Fruit fly (Drosophila melanogaster) whole organism, embryonic: ENCODE data around the gene RhoBTB.

Experiments used
- Bgb ChIP-seq: fragments of 200-800 bp; sonication (Bioruptor generic); IDR thresholded peaks from 2 replicates; pipeline ENCODE4 v1.3.6; 2022; ENCODE audit warnings: missing biosample characterization, missing genetic modification characterization; ENCODE audit not compliant: partially characterized antibody
- CG10431 ChIP-seq: fragments of 200-800 bp; sonication (Bioruptor generic); optimal IDR thresholded peaks from 3 replicates; lab custom pipeline; 2018; ENCODE audit warnings: missing biosample characterization, mild to moderate bottlenecking, missing genetic modification characterization
- CG12769 ChIP-seq: fragments of 200-800 bp; sonication (Bioruptor generic); optimal IDR thresholded peaks from 2 replicates; lab custom pipeline; 2019; ENCODE audit warnings: missing biosample characterization, mild to moderate bottlenecking, missing genetic modification characterization, moderate library complexity
- CG13894 ChIP-seq: fragments of 200-800 bp; sonication (Bioruptor generic); optimal IDR thresholded peaks from 3 replicates; lab custom pipeline; 2018; ENCODE audit warnings: missing biosample characterization, mild to moderate bottlenecking, missing genetic modification characterization, moderate library complexity
- CG15479 ChIP-seq: fragments of 200-800 bp; sonication (Bioruptor generic); optimal IDR thresholded peaks from 3 replicates; lab custom pipeline; 2019; ENCODE audit warnings: missing biosample characterization, mild to moderate bottlenecking, missing genetic modification characterization, moderate library complexity
- CG16779 ChIP-seq: fragments of 200-800 bp; sonication (Bioruptor generic); IDR thresholded peaks from 2 replicates; pipeline ENCODE4 v1.3.6; 2022; ENCODE audit warnings: missing biosample characterization, missing genetic modification characterization
- CG31224 ChIP-seq: fragments of 200-800 bp; sonication (Bioruptor generic); IDR thresholded peaks from 2 replicates; pipeline ENCODE4 v1.3.6; 2022; ENCODE audit warnings: missing biosample characterization, missing genetic modification characterization
- CG3163 ChIP-seq: fragments of 200-800 bp; sonication (Bioruptor generic); optimal IDR thresholded peaks from 3 replicates; lab custom pipeline; 2016; ENCODE audit warnings: missing biosample characterization, missing genetic modification characterization
- CG34376 ChIP-seq: fragments of 200-800 bp; sonication (Bioruptor generic); optimal IDR thresholded peaks from 2 replicates; lab custom pipeline; 2018; ENCODE audit warnings: missing biosample characterization, mild to moderate bottlenecking, missing genetic modification characterization
- CG4360 ChIP-seq: fragments of 200-800 bp; sonication (Bioruptor generic); IDR thresholded peaks from 2 replicates; pipeline ENCODE4 v1.3.6; 2022; ENCODE audit warnings: missing biosample characterization, missing genetic modification characterization
- CG6791 ChIP-seq: fragments of 200-800 bp; sonication (Bioruptor generic); IDR thresholded peaks from 3 replicates; pipeline ENCODE4 v1.3.6; 2022; ENCODE audit warnings: missing biosample characterization, missing genetic modification characterization; ENCODE audit not compliant: partially characterized antibody
- CG9817 ChIP-seq: fragments of 200-800 bp; sonication (Bioruptor generic); optimal IDR thresholded peaks from 2 replicates; lab custom pipeline; 2018; ENCODE audit warnings: missing biosample characterization, mild to moderate bottlenecking, missing genetic modification characterization, moderate library complexity
- CHES-1-like ChIP-seq: fragments of 200-800 bp; sonication (Bioruptor generic); optimal IDR thresholded peaks from 2 replicates; lab custom pipeline; 2016; ENCODE audit warnings: missing biosample characterization, missing genetic modification characterization
- D19B ChIP-seq: fragments of 200-800 bp; sonication (Bioruptor generic); optimal IDR thresholded peaks from 2 replicates; lab custom pipeline; 2017; ENCODE audit warnings: missing biosample characterization, mild to moderate bottlenecking, missing genetic modification characterization
- Dll ChIP-seq: fragments of 200-800 bp; sonication (Bioruptor generic); IDR thresholded peaks from 4 replicates; pipeline ENCODE4 v1.3.6; 2022; ENCODE audit warnings: missing biosample characterization, missing genetic modification characterization; ENCODE audit not compliant: partially characterized antibody
- Ets65A ChIP-seq: fragments of 200-800 bp; sonication (Bioruptor generic); peaks from one replicate; lab custom pipeline; 2016; ENCODE audit warnings: missing biosample characterization, missing genetic modification characterization
- GATAe ChIP-seq: fragments of 200-800 bp; sonication (Bioruptor generic); conservative IDR thresholded peaks from 2 replicates; pipeline ENCODE4 v1.3.6; 2022; ENCODE audit warnings: missing biosample characterization, missing genetic modification characterization
- HLH54F ChIP-seq: fragments of 200-800 bp; sonication (Bioruptor generic); optimal IDR thresholded peaks from 3 replicates; lab custom pipeline; 2016; ENCODE audit warnings: missing biosample characterization, missing genetic modification characterization
- HLHmδ ChIP-seq: fragments of 200-800 bp; sonication (Bioruptor generic); optimal IDR thresholded peaks from 2 replicates; lab custom pipeline; 2018; ENCODE audit warnings: missing biosample characterization, mild to moderate bottlenecking, missing genetic modification characterization, moderate library complexity
- Hey ChIP-seq: fragments of 200-800 bp; sonication (Bioruptor generic); optimal IDR thresholded peaks from 3 replicates; lab custom pipeline; 2018; ENCODE audit warnings: missing biosample characterization, mild to moderate bottlenecking, missing genetic modification characterization
- Jarid2 ChIP-seq: fragments of 200-800 bp; sonication (Bioruptor generic); optimal IDR thresholded peaks from 3 replicates; lab custom pipeline; 2017; ENCODE audit warnings: mild to moderate bottlenecking, missing biosample characterization, missing genetic modification reagents, missing genetic modification characterization
- Poxn ChIP-seq: fragments of 200-800 bp; sonication (Bioruptor generic); IDR thresholded peaks from 2 replicates; pipeline ENCODE4 v1.3.6; 2022; ENCODE audit warnings: missing biosample characterization, missing genetic modification characterization
- Ptx1 ChIP-seq: fragments of 200-800 bp; sonication (Bioruptor generic); IDR thresholded peaks from 2 replicates; pipeline ENCODE4 v1.3.6; 2022; ENCODE audit warnings: missing biosample characterization, missing genetic modification characterization
- abd-A ChIP-seq: fragments of 200-800 bp; sonication (Bioruptor generic); optimal IDR thresholded peaks from 3 replicates; lab custom pipeline; 2019; ENCODE audit warnings: missing biosample characterization, mild to moderate bottlenecking, missing genetic modification characterization, moderate library complexity
- amos ChIP-seq: fragments of 200-800 bp; sonication (Bioruptor generic); IDR thresholded peaks from 2 replicates; pipeline ENCODE4 v1.3.6; 2022; ENCODE audit warnings: missing biosample characterization, missing genetic modification characterization; ENCODE audit not compliant: partially characterized antibody
- bbx ChIP-seq: fragments of 200-800 bp; sonication (Bioruptor generic); IDR thresholded peaks from 2 replicates; pipeline ENCODE4 v1.3.6; 2022; ENCODE audit warnings: missing biosample characterization, missing genetic modification characterization; ENCODE audit not compliant: partially characterized antibody
- crc ChIP-seq: fragments of 200-800 bp; sonication (Bioruptor generic); optimal IDR thresholded peaks from 2 replicates; lab custom pipeline; 2016; ENCODE audit warnings: missing biosample characterization, missing genetic modification characterization
- croc ChIP-seq: fragments of 200-800 bp; sonication (Bioruptor generic); conservative IDR thresholded peaks from 3 replicates; pipeline ENCODE4 v1.3.6; 2022; ENCODE audit warnings: missing biosample characterization, missing genetic modification characterization
- cwo ChIP-seq: fragments of 200-800 bp; sonication (Bioruptor generic); optimal IDR thresholded peaks from 3 replicates; lab custom pipeline; 2017; ENCODE audit warnings: missing biosample characterization, missing genetic modification characterization, mild to moderate bottlenecking, moderate library complexity, missing genetic modification reagents
- ems ChIP-seq: fragments of 200-800 bp; sonication (Bioruptor generic); optimal IDR thresholded peaks from 3 replicates; lab custom pipeline; 2016; ENCODE audit warnings: missing biosample characterization, missing genetic modification characterization
- exex ChIP-seq: fragments of 200-800 bp; sonication (Bioruptor generic); optimal IDR thresholded peaks from 4 replicates; lab custom pipeline; 2018; ENCODE audit warnings: missing biosample characterization, mild to moderate bottlenecking, missing genetic modification characterization, moderate library complexity
- kni ChIP-seq: fragments of 200-800 bp; sonication (Bioruptor generic); optimal IDR thresholded peaks from 3 replicates; lab custom pipeline; 2017; ENCODE audit warnings: mild to moderate bottlenecking, missing biosample characterization, missing genetic modification reagents, missing genetic modification characterization
- mirr ChIP-seq: fragments of 200-800 bp; sonication (Bioruptor generic); optimal IDR thresholded peaks from 3 replicates; lab custom pipeline; 2018; ENCODE audit warnings: missing biosample characterization, mild to moderate bottlenecking, missing genetic modification characterization
- salm ChIP-seq: fragments of 200-800 bp; sonication (Bioruptor generic); optimal IDR thresholded peaks from 2 replicates; lab custom pipeline; 2018; ENCODE audit warnings: missing biosample characterization, mild to moderate bottlenecking, missing genetic modification characterization
- sd ChIP-seq: fragments of 200-800 bp; sonication (Bioruptor generic); optimal IDR thresholded peaks from 3 replicates; lab custom pipeline; 2018; ENCODE audit warnings: missing biosample characterization, mild to moderate bottlenecking, missing genetic modification characterization, moderate library complexity
- sens ChIP-seq: fragments of 200-800 bp; sonication (Bioruptor generic); peaks from one replicate; lab custom pipeline; 2016; ENCODE audit warnings: missing biosample characterization, missing genetic modification characterization
- sug ChIP-seq: fragments of 200-800 bp; optimal IDR thresholded peaks from 2 replicates; lab custom pipeline; 2019; ENCODE audit warnings: missing biosample characterization, mild to moderate bottlenecking, missing genetic modification characterization, moderate library complexity
- vvl ChIP-seq: fragments of 200-800 bp; sonication (Bioruptor generic); IDR thresholded peaks from 2 replicates; pipeline ENCODE4 v1.3.6; 2022; ENCODE audit warnings: missing biosample characterization, missing genetic modification characterization
- z ChIP-seq: fragments of 200-800 bp; sonication (Bioruptor generic); IDR thresholded peaks from 3 replicates; pipeline ENCODE4 v1.3.6; 2022; ENCODE audit warnings: missing biosample characterization, missing genetic modification characterization

The RhoBTB gene

DNA sequence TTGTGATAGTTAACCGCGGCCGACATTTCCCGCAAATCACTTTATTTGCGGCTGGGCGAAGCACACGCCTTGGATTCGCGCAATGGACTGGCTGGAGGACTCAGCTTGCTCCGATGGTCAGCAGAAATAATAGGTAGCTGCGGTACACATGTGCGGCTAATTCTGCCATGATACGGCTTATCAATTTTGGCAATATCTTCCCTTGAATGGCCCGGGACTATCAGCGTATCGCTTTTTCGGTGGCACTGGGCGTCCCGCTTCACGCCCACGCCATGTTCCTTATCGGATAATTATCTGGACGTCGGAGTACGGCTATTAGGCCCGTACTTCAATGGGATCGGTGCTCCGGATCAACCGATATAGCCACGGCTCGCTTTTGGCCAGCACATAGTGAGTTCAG, 10.0 kb upstream of the RhoBTB start:
- TF ChIP-seq CG16779 (GFP tag; lab: Robert Waterston, UW) = no peak
- peak; percentile 73 for TF ChIP-seq CG15479
- TF ChIP-seq sug = peak; percentile 75
- TF ChIP-seq kni (GFP tag; lab: Kevin White, UChicago) = no peak
- peak; percentile 91 for TF ChIP-seq exex (tag; lab: Kevin White, UChicago)
- TF ChIP-seq Ets65A (GFP tag; lab: Kevin White, UChicago) = no peak
- TF ChIP-seq CG9817 (tag; lab: Kevin White, UChicago) = no peak
- TF ChIP-seq GATAe (GFP tag; lab: Robert Waterston, UW) = peak; percentile 48; the same call in 1 of the 2 replicates
- TF ChIP-seq mirr = peak; percentile 20
- TF ChIP-seq Hey (tag; lab: Kevin White, UChicago) = peak; percentile 64
- TF ChIP-seq CG34376 (GFP tag; lab: Kevin White, UChicago) = peak; percentile 85
- peak; percentile 72 for TF ChIP-seq CG31224
- peak; percentile 42 for TF ChIP-seq D19B
- peak; percentile 57 for TF ChIP-seq cwo (GFP tag; lab: Kevin White, UChicago)
- TF ChIP-seq crc = no peak

- TF ChIP-seq Bgb (GFP tag; lab: Robert Waterston, UW) (peak; percentile 15; the same call in 1 of the 2 replicates), CG4360 (GFP tag; lab: Robert Waterston, UW) (no peak), Jarid2 (GFP tag; lab: Kevin White, UChicago) (peak; percentile 50), CG12769 (tag; lab: Kevin White, UChicago) (peak; percentile 92), Dll (GFP tag; lab: Robert Waterston, UW) (0 out of 4 replicates have a peak, but pooled peaks have one; percentile 12), CG10431 (no peak), Ets65A (GFP tag; lab: Kevin White, UChicago) (peak; percentile 27), CG6791 (peak; percentile 58; the same call in 2 of the 3 replicates), sd (tag; lab: Kevin White, UChicago) (peak; percentile 51), HLH54F (GFP tag; lab: Kevin White, UChicago) (no peak), D19B (no peak), Poxn (no peak), CG3163 (GFP tag; lab: Kevin White, UChicago) (peak; percentile 71), CG13894 (tag; lab: Kevin White, UChicago) (no peak), Ptx1 (GFP tag; lab: Robert Waterston, UW) (no peak), vvl (GFP tag; lab: Robert Waterston, UW) (0 out of 2 replicates have a peak, but pooled peaks have one; percentile 10), z (GFP tag; lab: Robert Waterston, UW) (peak; percentile 98), bbx (GFP tag; lab: Robert Waterston, UW) (peak; percentile 41; the same call in 1 of the 2 replicates), sens (GFP tag; lab: Kevin White, UChicago) (peak; percentile 59), HLHmδ (GFP tag; lab: Kevin White, UChicago) (peak; percentile 51), salm (tag; lab: Kevin White, UChicago) (no peak), ems (GFP tag; lab: Kevin White, UChicago) (no peak), amos (GFP tag; lab: Robert Waterston, UW) (peak; percentile 15; the same call in 1 of the 2 replicates)
These were observed 9.2 kb upstream of the RhoBTB start, which contains the start of the genes Toll-9 and in for dm6 chr3L:20366674-20367372. TSS of gene Toll-9 (minus strand) at chr3L:20366724. TSS of gene in (plus strand) at chr3L:20367198.

DNA sequence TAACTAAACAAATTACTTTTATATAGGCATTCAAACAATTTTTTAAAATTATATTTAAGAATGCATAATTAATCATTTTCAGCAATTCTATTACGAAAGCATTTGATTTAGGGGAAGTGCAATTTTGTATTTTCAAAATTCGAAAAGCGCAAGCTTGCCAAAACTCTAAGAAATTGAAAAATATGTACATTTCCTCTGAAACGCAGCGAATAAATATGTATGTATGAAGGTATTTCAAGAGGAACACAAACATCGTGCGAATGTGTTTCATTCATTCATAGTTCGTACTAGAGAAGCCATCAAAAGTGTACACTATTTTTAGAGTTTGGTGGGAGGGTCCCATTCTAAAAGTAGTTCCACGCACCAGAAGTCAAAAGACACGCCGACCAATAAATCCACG, 6.0 kb upstream of the RhoBTB start, which contains the start of gene CG13247:
TSS of gene CG13247 (plus strand) at position 301 of the 400 bp plus-strand sequence.
- TF ChIP-seq CG12769 (tag; lab: Kevin White, UChicago) (peak; percentile 80), abd-A (tag; lab: Kevin White, UChicago) (no peak), CHES-1-like (GFP tag; lab: Kevin White, UChicago) (no peak), croc (GFP tag; lab: Robert Waterston, UW) (no peak)
